Worm (Caenorhabditis elegans): ENCODE results near the gene Y54G2A.32.

The Y54G2A.32 gene

ce11 chrIV:2846264-2846663 is 42.5 kb downstream of the Y54G2A.32 start, which contains the start of gene Y54G2A.40:
TSS of gene Y54G2A.40 (plus strand) at chrIV:2846476.
- no peak for TF ChIP-seq W03F9.2 (tag; optimal IDR thresholded peaks at IDR 0.05)
- no peak for TF ChIP-seq dao-5 (tag; optimal IDR thresholded peaks at IDR 0.05)
- TF ChIP-seq him-1 (tag; optimal IDR thresholded peaks at IDR 0.05): no peak

- TF ChIP-seq him-1 (tag; optimal IDR thresholded peaks at IDR 0.05) (no peak), dao-5 (tag; optimal IDR thresholded peaks at IDR 0.05) (no peak), W03F9.2 (tag; optimal IDR thresholded peaks at IDR 0.05) (no peak)
Measured at ce11 chrIV:2849269-2849668, 45.5 kb downstream of the Y54G2A.32 start.

- TF ChIP-seq W03F9.2 (tag; optimal IDR thresholded peaks at IDR 0.05): no peak
- no peak for TF ChIP-seq him-1 (tag; optimal IDR thresholded peaks at IDR 0.05)
- TF ChIP-seq dao-5 (tag; optimal IDR thresholded peaks at IDR 0.05): no peak
Measured at ce11 chrIV:2850586-2850985, 46.8 kb downstream of the Y54G2A.32 start, which contains the start of gene clec-85. TSS of gene clec-85 (plus strand) at chrIV:2850886.

ce11 chrIV:2851625-2852024 is 47.9 kb downstream of the Y54G2A.32 start:
- TF ChIP-seq him-1 (tag; optimal IDR thresholded peaks at IDR 0.05) (no peak), W03F9.2 (tag; optimal IDR thresholded peaks at IDR 0.05) (no peak), dao-5 (tag; optimal IDR thresholded peaks at IDR 0.05) (no peak)

ce11 chrIV:2853164-2853563 is 49.4 kb downstream of the Y54G2A.32 start, which contains the start of gene Y54G2A.49:
TSS of gene Y54G2A.49 (minus strand) at chrIV:2853264.
- no peak for TF ChIP-seq W03F9.2 (tag; optimal IDR thresholded peaks at IDR 0.05)
- no peak for TF ChIP-seq him-1 (tag; optimal IDR thresholded peaks at IDR 0.05)
- TF ChIP-seq dao-5 (tag; optimal IDR thresholded peaks at IDR 0.05): no peak

ce11 chrIV:2854161-2854560 is 50.4 kb downstream of the Y54G2A.32 start:
- no peak for TF ChIP-seq W03F9.2 (tag; optimal IDR thresholded peaks at IDR 0.05)
- no peak for TF ChIP-seq dao-5 (tag; optimal IDR thresholded peaks at IDR 0.05)
- no peak for TF ChIP-seq him-1 (tag; optimal IDR thresholded peaks at IDR 0.05)

Data from whole organism, L4/young adult.